Fruit fly (Drosophila melanogaster): ENCODE measurements around the gene IP3K1.

IP3K1 gene

DNA sequence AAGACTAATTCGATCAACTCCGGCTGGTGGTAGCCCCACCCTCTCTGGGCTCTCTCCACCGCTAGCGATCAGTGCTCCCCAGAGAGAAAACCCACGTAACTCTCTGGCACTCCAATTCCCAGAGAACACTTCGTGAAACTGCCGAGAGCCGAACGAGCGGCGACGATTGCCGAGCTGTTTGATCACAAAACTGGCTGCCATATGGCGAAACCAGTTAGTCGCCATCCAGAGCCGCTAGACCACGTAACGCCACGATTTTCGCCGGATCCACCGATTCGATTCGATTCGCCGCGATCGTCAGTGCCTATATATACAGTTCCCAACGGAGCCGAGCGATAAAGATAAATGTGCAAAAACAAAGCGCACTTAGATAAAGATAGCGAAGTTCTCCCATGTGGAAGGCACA lies at the start of gene IP3K1 (continued):
- TF ChIP-seq CG11696 (GFP tag; IDR thresholded peaks at IDR 0.05) (peak; percentile 29; the same call in 1 of the 2 replicates), az2 (GFP tag; optimal IDR thresholded peaks at IDR 0.05) (no peak), Hsf (GFP tag; optimal IDR thresholded peaks at IDR 0.05) (no peak), CG1832 (GFP tag; optimal IDR thresholded peaks at IDR 0.05) (no peak), CG12155 (GFP tag; optimal IDR thresholded peaks at IDR 0.05) (no peak), CG31441 (GFP tag; IDR thresholded peaks at IDR 0.05) (no peak; the same call in 1 of the 2 replicates), CG11085 (GFP tag; IDR thresholded peaks at IDR 0.05) (no peak), chm (GFP tag; IDR thresholded peaks at IDR 0.05) (peak; percentile 71; the same call in 1 of the 2 replicates), CG7372 (GFP tag; IDR thresholded peaks at IDR 0.05) (no peak), CG17361 (GFP tag; IDR thresholded peaks at IDR 0.05) (no peak), org-1 (GFP tag; optimal IDR thresholded peaks at IDR 0.05) (no peak), oc (tag; optimal IDR thresholded peaks at IDR 0.05) (peak; percentile 39), amos (GFP tag; IDR thresholded peaks at IDR 0.05; ENCODE audit: partially characterized antibody) (peak; percentile 51; the same call in 1 of the 2 replicates), vnd (GFP tag; IDR thresholded peaks at IDR 0.05; ENCODE audit: partially characterized antibody) (no peak), Ets97D (GFP tag; optimal IDR thresholded peaks at IDR 0.05) (no peak), CG18764 (GFP tag; optimal IDR thresholded peaks at IDR 0.05) (no peak), CG3065 (GFP tag; optimal IDR thresholded peaks at IDR 0.05) (no peak), gfzf (GFP tag; optimal IDR thresholded peaks at IDR 0.05) (no peak), sug (tag; optimal IDR thresholded peaks at IDR 0.05) (peak; percentile 75), CG7963 (GFP tag; IDR thresholded peaks at IDR 0.05; ENCODE audit: partially characterized antibody) (peak; percentile 52; the same call in 1 of the 3 replicates), Trl (optimal IDR thresholded peaks at IDR 0.05) (peak; percentile 91 to 96), Trl (GFP tag; optimal IDR thresholded peaks at IDR 0.05) (peak; percentile 29), CG12071 (GFP tag; optimal IDR thresholded peaks at IDR 0.05) (peak; percentile 63), stwl (tag; optimal IDR thresholded peaks at IDR 0.05) (peak; percentile 1), nerfin-1 (tag; optimal IDR thresholded peaks at IDR 0.05) (no peak), pb (GFP tag; optimal IDR thresholded peaks at IDR 0.05) (peak; percentile 50), ATbp (GFP tag; optimal IDR thresholded peaks at IDR 0.05) (no peak), CG2678 (tag; optimal IDR thresholded peaks at IDR 0.05) (peak; percentile 35), schlank (tag; optimal IDR thresholded peaks at IDR 0.05) (no peak), peb (GFP tag; IDR thresholded peaks at IDR 0.05) (no peak), fru (optimal IDR thresholded peaks at IDR 0.05) (no peak), nerfin-2 (GFP tag; IDR thresholded peaks at IDR 0.05; ENCODE audit: partially characterized antibody) (no peak), CG3847 (GFP tag; IDR thresholded peaks at IDR 0.05) (no peak), Rfx (GFP tag; IDR thresholded peaks at IDR 0.05) (peak; percentile 73), Abd-B (GFP tag; optimal IDR thresholded peaks at IDR 0.05) (no peak), ro (GFP tag; IDR thresholded peaks at IDR 0.05) (no peak), unpg (GFP tag; optimal IDR thresholded peaks at IDR 0.05) (peak; percentile 36), bcd (GFP tag; optimal IDR thresholded peaks at IDR 0.05) (peak; percentile 27), CG8281 (tag; optimal IDR thresholded peaks at IDR 0.05) (no peak), gt (GFP tag; IDR thresholded peaks at IDR 0.05) (no peak), CTCF (GFP tag; optimal IDR thresholded peaks at IDR 0.05) (no peak), Dfd (GFP tag; optimal IDR thresholded peaks at IDR 0.05) (no peak), ara (GFP tag; IDR thresholded peaks at IDR 0.05) (no peak), Mes4 (GFP tag; optimal IDR thresholded peaks at IDR 0.05) (no peak), sima (GFP tag; optimal IDR thresholded peaks at IDR 0.05) (no peak), bowl (GFP tag; IDR thresholded peaks at IDR 0.05) (peak; percentile 61; the same call in 1 of the 2 replicates), grn (GFP tag; optimal IDR thresholded peaks at IDR 0.05) (peak; percentile 60), CG10267 (tag; optimal IDR thresholded peaks at IDR 0.05) (no peak), CG17328 (GFP tag; IDR thresholded peaks at IDR 0.05) (0 out of 2 replicates have a peak, but pooled peaks have one; percentile 47), CG4282 (GFP tag; optimal IDR thresholded peaks at IDR 0.05) (no peak), CG14050 (GFP tag; IDR thresholded peaks at IDR 0.05) (no peak), Spps (tag; optimal IDR thresholded peaks at IDR 0.05) (no peak), btn (GFP tag; optimal IDR thresholded peaks at IDR 0.05) (peak; percentile 24)
